Worm (Caenorhabditis elegans) whole organism, young adult: ENCODE measurements around the gene flp-32.

ENCODE experiments used
- ama-1 ChIP-seq, 3 experiments: fragments of 150-350 bp in 1 of 3; sonication (generic microtip) in 2 of 3; optimal IDR thresholded peaks; 2 replicates each; lab custom pipeline; 2014 to 2018; ENCODE audit warnings: missing biosample characterization in 2 of 3, missing genetic modification characterization in 2 of 3, missing genetic modification reagents in 2 of 3
- lsl-1 ChIP-seq: fragments of 200-800 bp; sonication (Bioruptor generic); optimal IDR thresholded peaks from 2 replicates; lab custom pipeline; 2018; ENCODE audit warnings: mild to moderate bottlenecking, missing genetic modification characterization, moderate library complexity, missing compliant biosample characterization
- nhr-120 ChIP-seq: fragments of 200-800 bp; sonication (Bioruptor generic); IDR thresholded peaks from 2 replicates; pipeline ENCODE4 v1.3.6; 2022; ENCODE audit warnings: missing genetic modification characterization, missing compliant biosample characterization
- rcor-1 ChIP-seq: fragments of 200-800 bp; sonication (Bioruptor generic); IDR thresholded peaks from 2 replicates; pipeline ENCODE4 v1.3.6; 2022; ENCODE audit warnings: missing genetic modification reagents, missing genetic modification characterization, missing compliant biosample characterization
- snpc-3.4 ChIP-seq: sonication (generic microtip); optimal IDR thresholded peaks from 2 replicates; lab custom pipeline; 2017; ENCODE audit warnings: missing genetic modification characterization, mild to moderate bottlenecking, missing compliant biosample characterization, antibody characterized with exemption, moderate library complexity, missing genotype, missing genetic modification reagents

DNA sequence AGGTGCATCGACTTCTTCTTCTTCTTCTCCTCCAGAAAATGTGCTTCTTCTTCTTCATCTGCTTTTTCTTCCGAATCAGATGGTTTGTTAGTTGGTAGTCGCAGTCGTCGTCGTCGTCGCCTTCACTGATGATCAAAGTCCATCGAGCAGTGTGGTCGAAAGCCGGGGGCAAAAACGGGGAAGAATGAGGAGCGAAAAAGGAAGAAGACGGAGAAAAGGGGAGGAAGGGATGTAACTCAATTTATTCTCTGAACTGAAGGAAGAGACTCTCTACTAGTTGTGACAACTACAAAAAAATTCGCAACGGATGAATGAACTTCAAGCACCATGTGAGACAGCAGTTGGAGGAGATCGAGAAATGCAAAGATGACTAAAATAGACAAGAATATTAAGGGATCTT, 37.9 kb upstream of the flp-32 start:
- TF ChIP-seq nhr-120 (GFP tag; lab: Robert Waterston, UW) (no peak), rcor-1 (GFP tag; lab: Robert Waterston, UW) (no peak), ama-1 (optimal IDR thresholded peaks at IDR 0.05; lab: Kevin White, UChicago) (no peak), ama-1 (GFP tag; optimal IDR thresholded peaks at IDR 0.05; lab: Kevin White, UChicago) (no peak), lsl-1 (GFP tag; lab: Kevin White, UChicago) (no peak), snpc-3.4 (tag; lab: Kevin White, UChicago) (no peak)
